Fruit fly (Drosophila melanogaster) whole organism, embryonic: ENCODE results near the gene CG43292.
A peak's percentile ranks its signal among the peaks of the same experiment; 100 is the strongest.

Experiments used
- BEAF-32 ChIP-seq: fragments of 200-800 bp; sonication (Bioruptor generic); optimal IDR thresholded peaks from 3 replicates; lab custom pipeline; 2017; ENCODE audit warnings: missing biosample characterization, missing genetic modification characterization, mild to moderate bottlenecking, moderate library complexity, missing genetic modification reagents
- Blimp-1 ChIP-seq: fragments of 200-800 bp; sonication (Bioruptor generic); optimal IDR thresholded peaks from 3 replicates; lab custom pipeline; 2018; ENCODE audit warnings: missing biosample characterization, missing genetic modification characterization, mild to moderate bottlenecking, moderate library complexity, missing genetic modification reagents
- CG10543 ChIP-seq: fragments of 200-800 bp; sonication (Bioruptor generic); optimal IDR thresholded peaks from 3 replicates; lab custom pipeline; 2017; ENCODE audit warnings: missing biosample characterization, mild to moderate bottlenecking, missing genetic modification characterization, moderate library complexity
- CG11504 ChIP-seq: fragments of 200-800 bp; sonication (Bioruptor generic); optimal IDR thresholded peaks from 3 replicates; lab custom pipeline; 2019; ENCODE audit warnings: missing biosample characterization, mild to moderate bottlenecking, missing genetic modification characterization, moderate library complexity
- CG12155 ChIP-seq: fragments of 200-800 bp; sonication (Bioruptor generic); optimal IDR thresholded peaks from 3 replicates; lab custom pipeline; 2016; ENCODE audit warnings: missing biosample characterization, missing genetic modification characterization
- CG13624 ChIP-seq: fragments of 200-800 bp; sonication (Bioruptor generic); optimal IDR thresholded peaks from 2 replicates; lab custom pipeline; 2016; ENCODE audit warnings: missing biosample characterization, missing genetic modification characterization
- CG14710 ChIP-seq: fragments of 200-800 bp; sonication (Bioruptor generic); optimal IDR thresholded peaks from 3 replicates; lab custom pipeline; 2019; ENCODE audit warnings: missing biosample characterization, mild to moderate bottlenecking, missing genetic modification characterization, moderate library complexity
- CG1603 ChIP-seq: fragments of 200-800 bp; sonication (Bioruptor generic); optimal IDR thresholded peaks from 2 replicates; lab custom pipeline; 2019; ENCODE audit warnings: missing biosample characterization, mild to moderate bottlenecking, missing genetic modification characterization, moderate library complexity
- CG2129 ChIP-seq: fragments of 200-800 bp; sonication (Bioruptor generic); IDR thresholded peaks from 2 replicates; pipeline ENCODE4 v1.3.6; 2022; ENCODE audit warnings: missing biosample characterization, missing genetic modification characterization; ENCODE audit not compliant: partially characterized antibody
- CG2875 ChIP-seq: fragments of 200-800 bp; sonication (Bioruptor generic); optimal IDR thresholded peaks from 2 replicates; lab custom pipeline; 2017; ENCODE audit warnings: missing biosample characterization, mild to moderate bottlenecking, missing genetic modification characterization, missing genetic modification reagents
- CG3065 ChIP-seq: fragments of 200-800 bp; sonication (Bioruptor generic); optimal IDR thresholded peaks from 2 replicates; lab custom pipeline; 2016; ENCODE audit warnings: missing biosample characterization, missing genetic modification characterization
- CG34224 ChIP-seq: fragments of 200-800 bp; sonication (Bioruptor generic); IDR thresholded peaks from 3 replicates; pipeline ENCODE4 v1.3.6; 2022; ENCODE audit warnings: missing biosample characterization, missing genetic modification characterization; ENCODE audit not compliant: partially characterized antibody
- CG34376 ChIP-seq: fragments of 200-800 bp; sonication (Bioruptor generic); optimal IDR thresholded peaks from 2 replicates; lab custom pipeline; 2018; ENCODE audit warnings: missing biosample characterization, mild to moderate bottlenecking, missing genetic modification characterization
- CG42726 ChIP-seq: fragments of 200-800 bp; sonication (Bioruptor generic); IDR thresholded peaks from 2 replicates; pipeline ENCODE4 v1.3.6; 2022; ENCODE audit warnings: missing biosample characterization, missing genetic modification characterization; ENCODE audit not compliant: partially characterized antibody
- CG4328 ChIP-seq: fragments of 200-800 bp; sonication (Bioruptor generic); optimal IDR thresholded peaks from 3 replicates; lab custom pipeline; 2017; ENCODE audit warnings: missing biosample characterization, missing genetic modification reagents, missing genetic modification characterization
- CG6254 ChIP-seq: fragments of 200-800 bp; sonication (Bioruptor generic); optimal IDR thresholded peaks from 3 replicates; lab custom pipeline; 2017; ENCODE audit warnings: mild to moderate bottlenecking, missing biosample characterization, missing genetic modification reagents, missing genetic modification characterization
- CG6683 ChIP-seq: fragments of 200-800 bp; sonication (Bioruptor generic); optimal IDR thresholded peaks from 2 replicates; lab custom pipeline; 2017; ENCODE audit warnings: missing biosample characterization, mild to moderate bottlenecking, missing genetic modification characterization, missing genetic modification reagents
- CG6689 ChIP-seq: fragments of 200-800 bp; sonication (Bioruptor generic); IDR thresholded peaks from 2 replicates; pipeline ENCODE4 v1.3.6; 2022; ENCODE audit warnings: missing biosample characterization, missing genetic modification characterization
- CG6854 ChIP-seq: fragments of 200-800 bp; sonication (Bioruptor generic); optimal IDR thresholded peaks from 3 replicates; lab custom pipeline; 2017; ENCODE audit warnings: missing biosample characterization, mild to moderate bottlenecking, missing genetic modification characterization
- CG9797 ChIP-seq: fragments of 200-800 bp; sonication (Bioruptor generic); optimal IDR thresholded peaks from 3 replicates; lab custom pipeline; 2018; ENCODE audit warnings: missing biosample characterization, mild to moderate bottlenecking, missing genetic modification characterization
- CkIIα-i1 ChIP-seq: fragments of 200-800 bp; sonication (Bioruptor generic); IDR thresholded peaks from 2 replicates; pipeline ENCODE4 v1.3.6; 2022; ENCODE audit warnings: missing biosample characterization, missing genetic modification characterization
- Dip2 ChIP-seq: fragments of 200-800 bp; sonication (Bioruptor generic); IDR thresholded peaks from 2 replicates; pipeline ENCODE4 v1.3.6; 2022; ENCODE audit warnings: missing biosample characterization, missing genetic modification characterization
- Ets65A ChIP-seq: fragments of 200-800 bp; sonication (Bioruptor generic); peaks from one replicate; lab custom pipeline; 2016; ENCODE audit warnings: missing biosample characterization, missing genetic modification characterization
- Lhr ChIP-seq: fragments of 200-800 bp; sonication (Bioruptor generic); optimal IDR thresholded peaks from 3 replicates; lab custom pipeline; 2017; ENCODE audit warnings: mild to moderate bottlenecking, missing biosample characterization, missing genetic modification reagents, missing genetic modification characterization
- MESR4 ChIP-seq: fragments of 200-800 bp; sonication (Bioruptor generic); optimal IDR thresholded peaks from 2 replicates; lab custom pipeline; 2018; ENCODE audit warnings: missing biosample characterization, mild to moderate bottlenecking, missing genetic modification characterization, moderate library complexity
- Med ChIP-seq: fragments of 200-800 bp; sonication (Bioruptor generic); peaks from one replicate; lab custom pipeline; 2016; ENCODE audit warnings: missing biosample characterization, missing genetic modification characterization, mild to moderate bottlenecking, inconsistent platforms, moderate library complexity
- NC2α ChIP-seq: fragments of 200-800 bp; sonication (Bioruptor generic); optimal IDR thresholded peaks from 2 replicates; lab custom pipeline; 2016; ENCODE audit warnings: missing biosample characterization, missing genetic modification characterization
- NK7.1 ChIP-seq: fragments of 200-800 bp; sonication (Bioruptor generic); optimal IDR thresholded peaks from 3 replicates; lab custom pipeline; 2016; ENCODE audit warnings: missing biosample characterization, missing genetic modification characterization
- Nf-YA ChIP-seq: fragments of 200-800 bp; sonication (Bioruptor generic); IDR thresholded peaks from 2 replicates; pipeline ENCODE4 v1.3.6; 2022; ENCODE audit warnings: missing biosample characterization, missing genetic modification characterization
- Optix ChIP-seq: fragments of 200-800 bp; sonication (Bioruptor generic); IDR thresholded peaks from 3 replicates; pipeline ENCODE4 v1.3.6; 2022; ENCODE audit warnings: missing biosample characterization, missing genetic modification characterization
- Rfx ChIP-seq: fragments of 200-800 bp; sonication (Bioruptor generic); IDR thresholded peaks from 2 replicates; pipeline ENCODE4 v1.3.6; 2022; ENCODE audit warnings: missing biosample characterization, missing genetic modification characterization
- Sry-δ ChIP-seq: fragments of 200-800 bp; sonication (Bioruptor generic); optimal IDR thresholded peaks from 2 replicates; lab custom pipeline; 2016; ENCODE audit warnings: missing biosample characterization, missing genetic modification characterization
- Ssrp ChIP-seq: fragments of 200-800 bp; sonication (Bioruptor generic); optimal IDR thresholded peaks from 2 replicates; lab custom pipeline; 2018; ENCODE audit warnings: missing biosample characterization, mild to moderate bottlenecking, missing genetic modification characterization, moderate library complexity
- TFAM ChIP-seq: fragments of 200-800 bp; sonication (Bioruptor generic); optimal IDR thresholded peaks from 2 replicates; lab custom pipeline; 2017; ENCODE audit warnings: missing biosample characterization, missing genetic modification characterization, inconsistent platforms
- Vsx1 ChIP-seq: fragments of 200-800 bp; sonication (Bioruptor generic); optimal IDR thresholded peaks from 2 replicates; lab custom pipeline; 2017; ENCODE audit warnings: missing biosample characterization, mild to moderate bottlenecking, missing genetic modification characterization, missing genetic modification reagents
- bowl ChIP-seq: fragments of 200-800 bp; sonication (Bioruptor generic); IDR thresholded peaks from 2 replicates; pipeline ENCODE4 v1.3.6; 2022; ENCODE audit warnings: missing biosample characterization, missing genetic modification characterization
- disco-r ChIP-seq: fragments of 200-800 bp; sonication (Bioruptor generic); optimal IDR thresholded peaks from 2 replicates; lab custom pipeline; 2016; ENCODE audit warnings: missing biosample characterization, missing genetic modification characterization
- fd102C ChIP-seq: fragments of 200-800 bp; sonication (Bioruptor generic); optimal IDR thresholded peaks from 2 replicates; lab custom pipeline; 2018; ENCODE audit warnings: missing biosample characterization, mild to moderate bottlenecking, missing genetic modification characterization, moderate library complexity
- gro ChIP-seq: fragments of 200-800 bp; sonication (Bioruptor generic); optimal IDR thresholded peaks from 2 replicates; lab custom pipeline; 2016; ENCODE audit warnings: missing biosample characterization, missing genetic modification characterization
- hth ChIP-seq: fragments of >200 bp; optimal IDR thresholded peaks from 2 replicates; lab custom pipeline; 2017; ENCODE audit warnings: inconsistent platforms
- oc ChIP-seq: fragments of 200-800 bp; sonication (Bioruptor generic); optimal IDR thresholded peaks from 2 replicates; lab custom pipeline; 2018; ENCODE audit warnings: missing biosample characterization, mild to moderate bottlenecking, missing genetic modification characterization, moderate library complexity
- ranshi ChIP-seq: fragments of 200-800 bp; sonication (Bioruptor generic); IDR thresholded peaks from 2 replicates; pipeline ENCODE4 v1.3.6; 2022; ENCODE audit warnings: missing biosample characterization, missing genetic modification characterization
- seq ChIP-seq: fragments of 200-800 bp; sonication (Bioruptor generic); IDR thresholded peaks from 2 replicates; pipeline ENCODE4 v1.3.6; 2022; ENCODE audit warnings: missing biosample characterization, missing genetic modification characterization
- sug ChIP-seq: fragments of 200-800 bp; optimal IDR thresholded peaks from 2 replicates; lab custom pipeline; 2019; ENCODE audit warnings: missing biosample characterization, mild to moderate bottlenecking, missing genetic modification characterization, moderate library complexity
- toy ChIP-seq: fragments of 200-800 bp; sonication (Bioruptor generic); IDR thresholded peaks from 2 replicates; pipeline ENCODE4 v1.3.6; 2022; ENCODE audit warnings: missing biosample characterization, missing genetic modification characterization
- tup ChIP-seq: fragments of 200-800 bp; sonication (Bioruptor generic); optimal IDR thresholded peaks from 2 replicates; lab custom pipeline; 2016; ENCODE audit warnings: missing biosample characterization, mild to moderate bottlenecking, missing genetic modification characterization, moderate library complexity
- vvl ChIP-seq: fragments of 200-800 bp; sonication (Bioruptor generic); IDR thresholded peaks from 2 replicates; pipeline ENCODE4 v1.3.6; 2022; ENCODE audit warnings: missing biosample characterization, missing genetic modification characterization
- zfh2 ChIP-seq: fragments of 200-800 bp; sonication (Bioruptor generic); optimal IDR thresholded peaks from 2 replicates; lab custom pipeline; 2016; ENCODE audit warnings: missing biosample characterization, missing genetic modification characterization

Gene CG43292

dm6 chr3L:7434715-7435653, 40.4 kb upstream of the CG43292 start, which contains the start of gene Rac2 (continued):
- TF ChIP-seq CG12155 (GFP tag; lab: Kevin White, UChicago) (peak; percentile 30), hth (no peak), ranshi (GFP tag; lab: Robert Waterston, UW) (0 out of 2 replicates have a peak, but pooled peaks have one; percentile 4), CG11504 (tag; lab: Kevin White, UChicago) (peak; percentile 37), CG6854 (GFP tag; lab: Kevin White, UChicago) (no peak), Lhr (GFP tag; lab: Kevin White, UChicago) (no peak), toy (GFP tag; lab: Robert Waterston, UW) (no peak), CG2129 (GFP tag; lab: Robert Waterston, UW) (no peak), CG34376 (GFP tag; lab: Kevin White, UChicago) (peak; percentile 7), TFAM (GFP tag; lab: Kevin White, UChicago) (no peak), Vsx1 (GFP tag; lab: Kevin White, UChicago) (peak; percentile 58), Ssrp (tag; lab: Kevin White, UChicago) (no peak), sug (tag; lab: Kevin White, UChicago) (peak; percentile 54), CG3065 (GFP tag; lab: Kevin White, UChicago) (no peak), CG13624 (GFP tag; lab: Kevin White, UChicago) (no peak), Optix (0 out of 3 replicates have a peak, but pooled peaks have one; percentile 19), CG6683 (GFP tag; lab: Kevin White, UChicago) (no peak), NK7.1 (GFP tag; lab: Kevin White, UChicago) (no peak), seq (no peak; the same call in 1 of the 2 replicates), tup (no peak), Med (GFP tag; lab: Kevin White, UChicago) (peak; percentile 79), MESR4 (GFP tag; lab: Kevin White, UChicago) (peak; percentile 14), NC2α (GFP tag; lab: Kevin White, UChicago) (no peak), Blimp-1 (GFP tag; lab: Kevin White, UChicago) (no peak), fd102C (GFP tag; lab: Kevin White, UChicago) (no peak), BEAF-32 (no peak), Nf-YA (GFP tag; lab: Robert Waterston, UW) (0 out of 2 replicates have a peak, but pooled peaks have one; percentile 31), CG34224 (GFP tag; lab: Robert Waterston, UW) (peak; percentile 42; the same call in 2 of the 3 replicates), CG10543 (GFP tag; lab: Kevin White, UChicago) (peak; percentile 67), CG1603 (tag; lab: Kevin White, UChicago) (peak; percentile 1), gro (peak; percentile 12), Sry-δ (GFP tag; lab: Kevin White, UChicago) (no peak), bowl (GFP tag; lab: Robert Waterston, UW) (no peak), Dip2 (GFP tag; lab: Robert Waterston, UW) (no peak), CkIIα-i1 (GFP tag; lab: Robert Waterston, UW) (no peak), CG14710 (tag; lab: Kevin White, UChicago) (no peak), oc (tag; lab: Kevin White, UChicago) (peak; percentile 38), CG2875 (GFP tag; lab: Kevin White, UChicago) (no peak), zfh2 (no peak), CG4328 (GFP tag; lab: Kevin White, UChicago) (no peak), vvl (GFP tag; lab: Robert Waterston, UW) (peak; percentile 54; the same call in 1 of the 2 replicates), CG6254 (GFP tag; lab: Kevin White, UChicago) (peak; percentile 35), Ets65A (GFP tag; lab: Kevin White, UChicago) (no peak), CG9797 (GFP tag; lab: Kevin White, UChicago) (no peak), disco-r (GFP tag; lab: Kevin White, UChicago) (no peak), CG6689 (GFP tag; lab: Robert Waterston, UW) (no peak), CG42726 (GFP tag; lab: Robert Waterston, UW) (0 out of 2 replicates have a peak, but pooled peaks have one; percentile 18), Rfx (GFP tag; lab: Robert Waterston, UW) (0 out of 2 replicates have a peak, but pooled peaks have one; percentile 9)
